Worm (Caenorhabditis elegans): Measurements from ENCODE around the gene mig-38.

mig-38 gene

ce11 chrIV:11625482-11625881 lies 31.4 kb downstream of the mig-38 start, which contains the start of gene lys-5:
Gene lys-5, minus strand, starts transcription at chrIV:11625582.
- TF ChIP-seq sox-4 (tag; optimal IDR thresholded peaks at IDR 0.05) (no peak), unc-55 (GFP tag; optimal IDR thresholded peaks at IDR 0.05) (no peak)

- no peak for TF ChIP-seq che-1 (tag; optimal IDR thresholded peaks at IDR 0.05)
Observed at ce11 chrIV:11627847-11628246, 33.8 kb downstream of the mig-38 start, which contains the start of gene lys-6. Gene lys-6, minus strand, starts transcription at chrIV:11627947.

DNA sequence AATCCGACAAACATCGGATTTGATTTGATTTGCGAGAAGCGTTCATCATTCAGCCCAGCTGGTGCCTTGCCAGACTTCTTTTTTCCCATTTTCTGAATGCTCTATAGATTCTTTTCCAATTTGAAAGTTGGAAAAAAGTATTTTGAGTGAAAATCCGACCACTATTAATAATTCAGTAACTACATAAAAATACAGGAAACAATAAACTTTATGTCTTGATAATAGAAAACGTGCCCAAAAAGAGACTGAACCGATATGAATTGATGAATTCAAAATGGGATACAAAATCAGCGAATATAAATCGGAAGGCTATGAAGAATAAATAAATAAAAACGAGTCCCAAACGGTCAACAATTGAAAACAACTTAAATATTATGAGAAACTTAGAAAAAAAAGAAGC lies 37.7 kb downstream of the mig-38 start, which contains the start of gene F58B3.4:
Gene F58B3.4, minus strand, starts transcription at position 101 of the 400 bp plus-strand sequence.
- TF ChIP-seq ets-4 (tag; optimal IDR thresholded peaks at IDR 0.05) (no peak), dmd-4 (tag; optimal IDR thresholded peaks at IDR 0.05; ENCODE audit: borderline replicate concordance) (no peak), pqm-1 (tag; optimal IDR thresholded peaks at IDR 0.05) (no peak), hlh-8 (tag; optimal IDR thresholded peaks at IDR 0.05) (no peak), tbx-2 (tag; optimal IDR thresholded peaks at IDR 0.05) (no peak), Y22D7AL.16 (tag; optimal IDR thresholded peaks at IDR 0.05) (no peak), ceh-6 (GFP tag; optimal IDR thresholded peaks at IDR 0.05) (no peak), ceh-34 (tag; optimal IDR thresholded peaks at IDR 0.05) (no peak), pha-4 (tag; optimal IDR thresholded peaks at IDR 0.05) (no peak)

ce11 chrIV:11635437-11636408 lies 41.7 kb downstream of the mig-38 start, which contains the start of gene mars-1:
Gene mars-1, minus strand, starts transcription at chrIV:11635487.
- TF ChIP-seq ceh-2 (tag; optimal IDR thresholded peaks at IDR 0.05), result peak; percentile 82
- no peak for TF ChIP-seq sox-4 (tag; optimal IDR thresholded peaks at IDR 0.05)
- peak; percentile 72 for TF ChIP-seq fax-1 (tag; optimal IDR thresholded peaks at IDR 0.05)
- no peak for TF ChIP-seq ceh-48 (tag; optimal IDR thresholded peaks at IDR 0.05)
- no peak for TF ChIP-seq fkh-10 (GFP tag; optimal IDR thresholded peaks at IDR 0.05)
- TF ChIP-seq syd-9 (tag; optimal IDR thresholded peaks at IDR 0.05), result peak; percentile 32
- TF ChIP-seq K02D7.2 (tag; optimal IDR thresholded peaks at IDR 0.05), result no peak
- TF ChIP-seq fkh-6 (tag; optimal IDR thresholded peaks at IDR 0.05), result no peak
- TF ChIP-seq C08G9.2 (tag; optimal IDR thresholded peaks at IDR 0.05), result peak; percentile 85
- TF ChIP-seq unc-42 (tag; optimal IDR thresholded peaks at IDR 0.05), result peak; percentile 60
- TF ChIP-seq ceh-22 (tag; optimal IDR thresholded peaks at IDR 0.05), result no peak
- no peak for TF ChIP-seq madf-2 (tag; optimal IDR thresholded peaks at IDR 0.05)
- TF ChIP-seq ceh-19 (GFP tag; optimal IDR thresholded peaks at IDR 0.05), result peak; percentile 21
- peak; percentile 72 for TF ChIP-seq F13H6.1 (tag; optimal IDR thresholded peaks at IDR 0.05)
- TF ChIP-seq pat-9 (tag; optimal IDR thresholded peaks at IDR 0.05), result no peak
- no peak for TF ChIP-seq nhr-232 (tag; optimal IDR thresholded peaks at IDR 0.05)
- no peak for TF ChIP-seq odd-2 (tag; optimal IDR thresholded peaks at IDR 0.05)
- TF ChIP-seq npax-4 (tag; optimal IDR thresholded peaks at IDR 0.05), result no peak
- peak; percentile 59 for TF ChIP-seq elt-2 (tag; optimal IDR thresholded peaks at IDR 0.05)
- peak; percentile 76 for TF ChIP-seq ceh-34 (tag; optimal IDR thresholded peaks at IDR 0.05)
- no peak for TF ChIP-seq hlh-6 (tag; optimal IDR thresholded peaks at IDR 0.05)
- TF ChIP-seq ref-2 (tag; optimal IDR thresholded peaks at IDR 0.05), result peak; percentile 37
- TF ChIP-seq ceh-30 (tag; optimal IDR thresholded peaks at IDR 0.05), result no peak
- TF ChIP-seq ceh-18 (tag; optimal IDR thresholded peaks at IDR 0.05), result peak; percentile 50
- peak; percentile 93 for TF ChIP-seq zip-5 (tag; optimal IDR thresholded peaks at IDR 0.05)
- no peak for TF ChIP-seq dmd-4 (tag; optimal IDR thresholded peaks at IDR 0.05; ENCODE audit: borderline replicate concordance)
- TF ChIP-seq dve-1 (tag; optimal IDR thresholded peaks at IDR 0.05), result no peak
- TF ChIP-seq ceh-6 (GFP tag; optimal IDR thresholded peaks at IDR 0.05), result no peak
- TF ChIP-seq ceh-9 (tag; optimal IDR thresholded peaks at IDR 0.05), result no peak
- TF ChIP-seq ama-1 (optimal IDR thresholded peaks at IDR 0.05), result no peak
- no peak for TF ChIP-seq ttx-3 (tag; optimal IDR thresholded peaks at IDR 0.05)
- no peak for TF ChIP-seq pha-2 (tag; optimal IDR thresholded peaks at IDR 0.05)
- no peak for TF ChIP-seq unc-55 (GFP tag; optimal IDR thresholded peaks at IDR 0.05)
- peak; percentile 49 for TF ChIP-seq rnt-1 (tag; optimal IDR thresholded peaks at IDR 0.05)
- no peak for TF ChIP-seq gmeb-2 (tag; optimal IDR thresholded peaks at IDR 0.05)
- no peak for TF ChIP-seq hlh-30 (tag; optimal IDR thresholded peaks at IDR 0.05; ENCODE audit: insufficient read depth)
- TF ChIP-seq pha-4 (tag; optimal IDR thresholded peaks at IDR 0.05), result no peak
- TF ChIP-seq lim-6 (tag; optimal IDR thresholded peaks at IDR 0.05), result peak; percentile 54
- TF ChIP-seq ets-4 (tag; optimal IDR thresholded peaks at IDR 0.05), result peak; percentile 90
